Fruit fly (Drosophila melanogaster) whole organism, embryonic: Measurements from ENCODE around the gene Sidpn.

Experiments
- Ada2b ChIP-seq: fragments of 200-800 bp; sonication (Bioruptor generic); IDR thresholded peaks from 2 replicates; pipeline ENCODE4 v1.3.6; 2022; ENCODE audit warnings: missing biosample characterization, missing genetic modification characterization
- BEAF-32 ChIP-seq: fragments of 200-800 bp; sonication (Bioruptor generic); optimal IDR thresholded peaks from 3 replicates; lab custom pipeline; 2017; ENCODE audit warnings: missing biosample characterization, missing genetic modification characterization, mild to moderate bottlenecking, moderate library complexity, missing genetic modification reagents
- CG10366 ChIP-seq: fragments of 200-800 bp; sonication (Bioruptor generic); IDR thresholded peaks from 2 replicates; pipeline ENCODE4 v1.3.6; 2022; ENCODE audit warnings: missing biosample characterization, missing genetic modification characterization
- CG11093 ChIP-seq: fragments of 200-800 bp; sonication (Bioruptor generic); IDR thresholded peaks from 3 replicates; pipeline ENCODE4 v1.3.6; 2022; ENCODE audit warnings: missing biosample characterization, missing genetic modification characterization
- CG12155 ChIP-seq: fragments of 200-800 bp; sonication (Bioruptor generic); optimal IDR thresholded peaks from 3 replicates; lab custom pipeline; 2016; ENCODE audit warnings: missing biosample characterization, missing genetic modification characterization
- CG12236 ChIP-seq: fragments of 200-800 bp; sonication (Bioruptor generic); optimal IDR thresholded peaks from 2 replicates; lab custom pipeline; 2016; ENCODE audit warnings: missing biosample characterization, missing genetic modification characterization
- CG12391 ChIP-seq: fragments of 200-800 bp; sonication (Bioruptor generic); optimal IDR thresholded peaks from 3 replicates; lab custom pipeline; 2018; ENCODE audit warnings: missing biosample characterization, mild to moderate bottlenecking, missing genetic modification characterization, moderate library complexity
- CG13424 ChIP-seq: fragments of 200-800 bp; sonication (Bioruptor generic); optimal IDR thresholded peaks from 2 replicates; lab custom pipeline; 2019; ENCODE audit warnings: missing biosample characterization, mild to moderate bottlenecking, missing genetic modification characterization, moderate library complexity
- CG13894 ChIP-seq: fragments of 200-800 bp; sonication (Bioruptor generic); optimal IDR thresholded peaks from 3 replicates; lab custom pipeline; 2018; ENCODE audit warnings: missing biosample characterization, mild to moderate bottlenecking, missing genetic modification characterization, moderate library complexity
- CG15011 ChIP-seq: fragments of 200-800 bp; sonication (Bioruptor generic); optimal IDR thresholded peaks from 3 replicates; lab custom pipeline; 2018; ENCODE audit warnings: missing biosample characterization, mild to moderate bottlenecking, missing genetic modification characterization
- CG1602 ChIP-seq: fragments of 200-800 bp; sonication (Bioruptor generic); optimal IDR thresholded peaks from 3 replicates; lab custom pipeline; 2016; ENCODE audit warnings: missing biosample characterization, missing genetic modification characterization
- CG17385 ChIP-seq: fragments of 200-800 bp; sonication (Bioruptor generic); optimal IDR thresholded peaks from 3 replicates; lab custom pipeline; 2018; ENCODE audit warnings: missing biosample characterization, mild to moderate bottlenecking, missing genetic modification characterization
- CG18262 ChIP-seq: fragments of 200-800 bp; optimal IDR thresholded peaks from 3 replicates; lab custom pipeline; 2019; ENCODE audit warnings: missing biosample characterization, mild to moderate bottlenecking, missing genetic modification characterization, moderate library complexity
- CG2678 ChIP-seq: fragments of 200-800 bp; sonication (Bioruptor generic); optimal IDR thresholded peaks from 3 replicates; lab custom pipeline; 2019; ENCODE audit warnings: missing biosample characterization, mild to moderate bottlenecking, missing genetic modification characterization, moderate library complexity
- CG31224 ChIP-seq: fragments of 200-800 bp; sonication (Bioruptor generic); IDR thresholded peaks from 2 replicates; pipeline ENCODE4 v1.3.6; 2022; ENCODE audit warnings: missing biosample characterization, missing genetic modification characterization
- CG9727 ChIP-seq: fragments of 200-800 bp; sonication (Bioruptor generic); optimal IDR thresholded peaks from 3 replicates; lab custom pipeline; 2017; ENCODE audit warnings: missing biosample characterization, mild to moderate bottlenecking, missing genetic modification characterization
- Chrac-16 ChIP-seq: fragments of 200-800 bp; sonication (Bioruptor generic); optimal IDR thresholded peaks from 3 replicates; lab custom pipeline; 2016; ENCODE audit warnings: missing biosample characterization, missing genetic modification characterization
- CoRest ChIP-seq: fragments of 200-800 bp; sonication (Bioruptor generic); optimal IDR thresholded peaks from 3 replicates; lab custom pipeline; 2018; ENCODE audit warnings: missing biosample characterization, mild to moderate bottlenecking, missing genetic modification characterization, moderate library complexity
- Drgx ChIP-seq: fragments of 200-800 bp; sonication (Bioruptor generic); IDR thresholded peaks from 2 replicates; pipeline ENCODE4 v1.3.6; 2022; ENCODE audit warnings: missing biosample characterization, missing genetic modification characterization
- Elba2 ChIP-seq: fragments of 200-800 bp; sonication (Bioruptor generic); optimal IDR thresholded peaks from 3 replicates; lab custom pipeline; 2016; ENCODE audit warnings: missing biosample characterization, missing genetic modification characterization
- Fer1 ChIP-seq: fragments of 200-800 bp; sonication (Bioruptor generic); optimal IDR thresholded peaks from 2 replicates; lab custom pipeline; 2017; ENCODE audit warnings: missing biosample characterization, mild to moderate bottlenecking, missing genetic modification characterization
- Lpt ChIP-seq: fragments of >200 bp; optimal IDR thresholded peaks from 2 replicates; lab custom pipeline; 2018; ENCODE audit warnings: missing biosample characterization, missing genetic modification characterization
- Nf-YC ChIP-seq: fragments of 200-800 bp; optimal IDR thresholded peaks from 3 replicates; lab custom pipeline; 2019; ENCODE audit warnings: missing biosample characterization, mild to moderate bottlenecking, missing genetic modification characterization, moderate library complexity
- NfI ChIP-seq: fragments of 200-800 bp; sonication (Bioruptor generic); optimal IDR thresholded peaks from 3 replicates; lab custom pipeline; 2018; ENCODE audit warnings: missing biosample characterization, mild to moderate bottlenecking, missing genetic modification characterization, moderate library complexity
- Oli ChIP-seq: fragments of 200-800 bp; sonication (Bioruptor generic); optimal IDR thresholded peaks from 2 replicates; lab custom pipeline; 2018; ENCODE audit warnings: missing biosample characterization, mild to moderate bottlenecking, missing genetic modification characterization, moderate library complexity
- Rx ChIP-seq: fragments of 200-800 bp; sonication (Bioruptor generic); IDR thresholded peaks from 2 replicates; pipeline ENCODE4 v1.3.6; 2022; ENCODE audit warnings: missing biosample characterization, missing genetic modification characterization
- Sox102F ChIP-seq: fragments of 200-800 bp; sonication (Bioruptor generic); optimal IDR thresholded peaks from 2 replicates; lab custom pipeline; 2018; ENCODE audit warnings: missing biosample characterization, mild to moderate bottlenecking, missing genetic modification characterization, moderate library complexity
- Taf1 ChIP-seq: fragments of 200-800 bp; sonication (Bioruptor generic); IDR thresholded peaks from 2 replicates; pipeline ENCODE4 v1.3.6; 2022; ENCODE audit warnings: missing biosample characterization, missing genetic modification characterization
- YL-1 ChIP-seq: fragments of 200-800 bp; sonication (Bioruptor generic); optimal IDR thresholded peaks from 3 replicates; lab custom pipeline; 2017; ENCODE audit warnings: missing biosample characterization, mild to moderate bottlenecking, missing genetic modification characterization
- al ChIP-seq: fragments of 200-800 bp; sonication (Bioruptor generic); IDR thresholded peaks from 2 replicates; pipeline ENCODE4 v1.3.6; 2022; ENCODE audit warnings: missing biosample characterization, missing genetic modification characterization
- chinmo ChIP-seq: fragments of 200-800 bp; sonication (Bioruptor generic); IDR thresholded peaks from 4 replicates; pipeline ENCODE4 v1.3.6; 2022; ENCODE audit warnings: missing biosample characterization, missing genetic modification characterization; ENCODE audit not compliant: partially characterized antibody
- crc ChIP-seq: fragments of 200-800 bp; sonication (Bioruptor generic); optimal IDR thresholded peaks from 2 replicates; lab custom pipeline; 2016; ENCODE audit warnings: missing biosample characterization, missing genetic modification characterization
- cwo ChIP-seq: fragments of 200-800 bp; sonication (Bioruptor generic); optimal IDR thresholded peaks from 3 replicates; lab custom pipeline; 2017; ENCODE audit warnings: missing biosample characterization, missing genetic modification characterization, mild to moderate bottlenecking, moderate library complexity, missing genetic modification reagents
- disco-r ChIP-seq: fragments of 200-800 bp; sonication (Bioruptor generic); optimal IDR thresholded peaks from 2 replicates; lab custom pipeline; 2016; ENCODE audit warnings: missing biosample characterization, missing genetic modification characterization
- dpn ChIP-seq, 2 experiments: fragments of 200-800 bp; sonication (Bioruptor generic); optimal IDR thresholded peaks; 3 replicates each; lab custom pipeline; 2016; ENCODE audit warnings: missing biosample characterization in 2 of 2, missing genetic modification characterization in 2 of 2
- emc ChIP-seq: fragments of 200-800 bp; sonication (Bioruptor generic); optimal IDR thresholded peaks from 2 replicates; lab custom pipeline; 2016; ENCODE audit warnings: missing biosample characterization, missing genetic modification characterization
- en ChIP-seq: fragments of 200-800 bp; sonication (Bioruptor generic); optimal IDR thresholded peaks from 2 replicates; lab custom pipeline; 2016; ENCODE audit warnings: missing biosample characterization, missing genetic modification characterization
- ftz-f1 ChIP-seq: fragments of 200-800 bp; sonication (Bioruptor generic); optimal IDR thresholded peaks from 2 replicates; lab custom pipeline; 2016; ENCODE audit warnings: missing biosample characterization, missing genetic modification characterization
- hbn ChIP-seq: fragments of 200-800 bp; sonication (Bioruptor generic); IDR thresholded peaks from 2 replicates; pipeline ENCODE4 v1.3.6; 2022; ENCODE audit warnings: missing biosample characterization, missing genetic modification characterization; ENCODE audit not compliant: partially characterized antibody
- jigr1 ChIP-seq: fragments of 200-800 bp; sonication (Bioruptor generic); IDR thresholded peaks from 3 replicates; pipeline ENCODE4 v1.3.6; 2022; ENCODE audit warnings: missing biosample characterization, missing genetic modification characterization
- jumu ChIP-seq: fragments of 200-800 bp; sonication (Bioruptor generic); optimal IDR thresholded peaks from 3 replicates; lab custom pipeline; 2016; ENCODE audit warnings: missing biosample characterization, missing genetic modification characterization
- nerfin-1 ChIP-seq: fragments of 200-800 bp; sonication (Bioruptor generic); optimal IDR thresholded peaks from 3 replicates; lab custom pipeline; 2019; ENCODE audit warnings: missing biosample characterization, mild to moderate bottlenecking, missing genetic modification characterization, moderate library complexity
- p53 ChIP-seq: fragments of 200-800 bp; sonication (Bioruptor generic); optimal IDR thresholded peaks from 2 replicates; lab custom pipeline; 2016; ENCODE audit warnings: missing biosample characterization, missing genetic modification characterization
- pho ChIP-seq: fragments of 200-800 bp; sonication (Bioruptor generic); optimal IDR thresholded peaks from 2 replicates; lab custom pipeline; 2016; ENCODE audit warnings: missing biosample characterization, missing genetic modification characterization
- pzg ChIP-seq: fragments of 200-800 bp; sonication (Bioruptor generic); optimal IDR thresholded peaks from 3 replicates; lab custom pipeline; 2018; ENCODE audit warnings: missing biosample characterization, mild to moderate bottlenecking, missing genetic modification characterization, moderate library complexity
- ro ChIP-seq: fragments of 200-800 bp; sonication (Bioruptor generic); IDR thresholded peaks from 2 replicates; pipeline ENCODE4 v1.3.6; 2022; ENCODE audit warnings: missing biosample characterization, missing genetic modification characterization
- ttk ChIP-seq: fragments of 200-800 bp; sonication (Bioruptor generic); IDR thresholded peaks from 2 replicates; pipeline ENCODE4 v2.1.2; 2022; ENCODE audit warnings: missing biosample characterization, missing genetic modification characterization
- unpg ChIP-seq: fragments of 200-800 bp; sonication (Bioruptor generic); optimal IDR thresholded peaks from 3 replicates; lab custom pipeline; 2018; ENCODE audit warnings: missing biosample characterization, mild to moderate bottlenecking, missing genetic modification characterization, moderate library complexity
- usp ChIP-seq: fragments of >200 bp; optimal IDR thresholded peaks from 2 replicates; lab custom pipeline; 2017; ENCODE audit warnings: missing biosample characterization, missing genetic modification characterization
- vnd ChIP-seq: fragments of 200-800 bp; sonication (Bioruptor generic); IDR thresholded peaks from 3 replicates; pipeline ENCODE4 v1.3.6; 2022; ENCODE audit warnings: missing biosample characterization, missing genetic modification characterization; ENCODE audit not compliant: partially characterized antibody
- zfh2 ChIP-seq: fragments of 200-800 bp; sonication (Bioruptor generic); optimal IDR thresholded peaks from 2 replicates; lab custom pipeline; 2016; ENCODE audit warnings: missing biosample characterization, missing genetic modification characterization

Gene Sidpn

DNA sequence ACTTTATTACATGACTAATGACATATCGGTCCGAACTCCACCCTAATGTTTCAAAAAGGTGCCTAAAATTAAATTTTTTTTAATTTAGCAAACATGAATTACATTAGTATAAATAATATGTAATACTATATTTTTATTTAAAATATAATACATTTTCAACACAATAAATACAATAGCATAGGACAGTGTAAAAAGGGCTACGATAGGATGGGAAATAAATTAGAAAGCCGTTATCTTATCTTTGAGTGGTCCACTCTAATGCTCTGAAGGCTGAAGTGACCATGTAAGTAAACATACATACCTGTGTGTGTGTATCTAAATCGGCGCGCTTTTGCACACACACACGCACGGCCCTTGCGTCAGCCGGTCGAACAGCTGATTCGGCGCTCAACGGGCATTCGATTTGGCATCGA lies 24.5 kb upstream of the Sidpn start, which contains the start of gene CG31793 (continued):
- TF ChIP-seq ftz-f1 (GFP tag; lab: Kevin White, UChicago) (peak; percentile 83), jumu (no peak), CG11093 (GFP tag; lab: Robert Waterston, UW) (no peak), CoRest (tag; lab: Kevin White, UChicago) (peak; percentile 65), CG13894 (tag; lab: Kevin White, UChicago) (peak; percentile 72), usp (GFP tag; lab: Kevin White, UChicago) (no peak), Fer1 (GFP tag; lab: Kevin White, UChicago) (peak; percentile 65), Oli (tag; lab: Kevin White, UChicago) (peak; percentile 23), emc (GFP tag; lab: Kevin White, UChicago) (no peak), Lpt (GFP tag; lab: Kevin White, UChicago) (no peak), Sox102F (GFP tag; lab: Kevin White, UChicago) (peak; percentile 58), Drgx (GFP tag; lab: Robert Waterston, UW) (peak; percentile 73), Ada2b (GFP tag; lab: Robert Waterston, UW) (peak; percentile 58; the same call in 1 of the 2 replicates), en (no peak), ttk (GFP tag; lab: Robert Waterston, UW) (no peak), unpg (peak; percentile 70), pho (GFP tag; lab: Kevin White, UChicago) (no peak), NfI (GFP tag; lab: Kevin White, UChicago) (peak; percentile 58), Chrac-16 (no peak), CG12155 (peak; percentile 32), BEAF-32 (GFP tag; lab: Kevin White, UChicago) (no peak), al (GFP tag; lab: Robert Waterston, UW) (no peak), CG9727 (GFP tag; lab: Kevin White, UChicago) (peak; percentile 51), CG12391 (tag; lab: Kevin White, UChicago) (peak; percentile 59), hbn (no peak), CG12236 (GFP tag; lab: Kevin White, UChicago) (no peak), Rx (no peak), CG13424 (tag; lab: Kevin White, UChicago) (peak; percentile 60), CG10366 (GFP tag; lab: Robert Waterston, UW) (0 out of 2 replicates have a peak, but pooled peaks have one; percentile 24), CG2678 (tag; lab: Kevin White, UChicago) (peak; percentile 79), disco-r (GFP tag; lab: Kevin White, UChicago) (no peak), zfh2 (no peak), chinmo (GFP tag; lab: Robert Waterston, UW) (peak; percentile 65; the same call in 2 of the 4 replicates), CG18262 (tag; lab: Kevin White, UChicago) (peak; percentile 57), pzg (GFP tag; lab: Kevin White, UChicago) (peak; percentile 12), crc (GFP tag; lab: Kevin White, UChicago) (no peak), ro (GFP tag; lab: Robert Waterston, UW) (no peak), CG31224 (GFP tag; lab: Robert Waterston, UW) (no peak), Taf1 (no peak), CG17385 (peak; percentile 57), CG1602 (GFP tag; lab: Kevin White, UChicago) (peak; percentile 3), nerfin-1 (tag; lab: Kevin White, UChicago) (peak; percentile 8), CG15011 (GFP tag; lab: Kevin White, UChicago) (peak; percentile 5), YL-1 (GFP tag; lab: Kevin White, UChicago) (no peak), vnd (GFP tag; lab: Robert Waterston, UW) (0 out of 3 replicates have a peak, but pooled peaks have one; percentile 42), dpn (GFP tag; optimal IDR thresholded peaks at IDR 0.05; lab: Kevin White, UChicago) (peak in 1 of 2 experiments; percentile 32), jigr1 (GFP tag; lab: Robert Waterston, UW) (no peak), cwo (GFP tag; lab: Kevin White, UChicago) (peak; percentile 73), Elba2 (GFP tag; lab: Kevin White, UChicago) (no peak), p53 (GFP tag; lab: Kevin White, UChicago) (no peak), Nf-YC (tag; lab: Kevin White, UChicago) (peak; percentile 53)
